Fruit fly (Drosophila melanogaster): ENCODE measurements around the gene CG5112.

Gene CG5112

DNA sequence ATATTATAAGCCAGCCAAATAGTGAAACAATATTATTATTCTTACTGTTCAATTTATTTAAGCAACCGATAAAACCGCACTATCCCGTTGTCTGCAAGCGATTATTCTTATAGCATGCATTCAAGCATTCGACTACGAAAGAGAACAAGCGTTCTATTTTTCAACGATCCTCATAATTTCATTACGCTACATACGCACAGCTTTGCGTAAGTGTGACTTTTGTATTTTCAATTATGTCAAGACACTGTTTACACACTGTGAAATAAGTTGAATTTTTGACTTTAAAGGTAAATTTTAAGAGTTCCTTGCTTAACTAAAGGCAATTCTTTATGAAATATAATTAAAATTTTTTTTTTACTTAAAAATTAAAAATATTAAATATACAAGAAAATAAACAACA lies 3.8 kb downstream of the CG5112 start, which contains the start of gene CG33494 (continued):
- TF ChIP-seq nerfin-2 (GFP tag; IDR thresholded peaks at IDR 0.05; ENCODE audit: partially characterized antibody) (no peak), CG2712 (tag; optimal IDR thresholded peaks at IDR 0.05) (no peak), tll (GFP tag; optimal IDR thresholded peaks at IDR 0.05) (no peak)

dm6 chr3R:25495753-25496152 lies 4.5 kb downstream of the CG5112 start:
- no peak for TF ChIP-seq CG12299 (tag; optimal IDR thresholded peaks at IDR 0.05)
- no peak for TF ChIP-seq Dad (GFP tag; optimal IDR thresholded peaks at IDR 0.05)
- no peak for TF ChIP-seq CG6175 (GFP tag; IDR thresholded peaks at IDR 0.05)
- TF ChIP-seq CG18262 (tag; optimal IDR thresholded peaks at IDR 0.05), result no peak
- TF ChIP-seq hth (optimal IDR thresholded peaks at IDR 0.05), result no peak
- TF ChIP-seq nerfin-2 (GFP tag; IDR thresholded peaks at IDR 0.05; ENCODE audit: partially characterized antibody), result 0 out of 2 replicates have a peak, but pooled peaks have one; percentile 49
- TF ChIP-seq CG8388 (GFP tag; optimal IDR thresholded peaks at IDR 0.05), result no peak
- no peak for TF ChIP-seq pho (GFP tag; optimal IDR thresholded peaks at IDR 0.05)
- TF ChIP-seq Rx (GFP tag; IDR thresholded peaks at IDR 0.05), result no peak
- 0 out of 3 replicates have a peak, but pooled peaks have one; percentile 20 for TF ChIP-seq CG6791 (GFP tag; IDR thresholded peaks at IDR 0.05; ENCODE audit: partially characterized antibody)
- no peak for TF ChIP-seq fd96Cb (tag; optimal IDR thresholded peaks at IDR 0.05)
- TF ChIP-seq CG4854 (GFP tag; optimal IDR thresholded peaks at IDR 0.05), result no peak
- no peak for TF ChIP-seq CG10565 (GFP tag; optimal IDR thresholded peaks at IDR 0.05)
- TF ChIP-seq CG13287 (GFP tag; IDR thresholded peaks at IDR 0.05; ENCODE audit: partially characterized antibody), result peak; percentile 74
- TF ChIP-seq CG6689 (GFP tag; IDR thresholded peaks at IDR 0.05), result no peak
- TF ChIP-seq CTCF (GFP tag; optimal IDR thresholded peaks at IDR 0.05), result no peak
- TF ChIP-seq CG9876 (GFP tag; optimal IDR thresholded peaks at IDR 0.05), result no peak
- TF ChIP-seq CG3838 (GFP tag; optimal IDR thresholded peaks at IDR 0.05), result no peak
- peak; percentile 70 for TF ChIP-seq Scr (GFP tag; IDR thresholded peaks at IDR 0.05; ENCODE audit: partially characterized antibody)
- TF ChIP-seq Dref (GFP tag; IDR thresholded peaks at IDR 0.05), result peak; percentile 47
- no peak for TF ChIP-seq CG7963 (GFP tag; IDR thresholded peaks at IDR 0.05; ENCODE audit: partially characterized antibody)
- TF ChIP-seq CG10267 (tag; optimal IDR thresholded peaks at IDR 0.05), result no peak
- no peak for TF ChIP-seq CG15479 (GFP tag; optimal IDR thresholded peaks at IDR 0.05)
- TF ChIP-seq Dip3 (GFP tag; optimal IDR thresholded peaks at IDR 0.05), result no peak
- no peak for TF ChIP-seq chif (GFP tag; optimal IDR thresholded peaks at IDR 0.05)
- no peak for TF ChIP-seq zfh2 (GFP tag; optimal IDR thresholded peaks at IDR 0.05)
- TF ChIP-seq CG6854 (GFP tag; optimal IDR thresholded peaks at IDR 0.05), result no peak
- TF ChIP-seq seq (GFP tag; IDR thresholded peaks at IDR 0.05), result no peak
- TF ChIP-seq gt (GFP tag; IDR thresholded peaks at IDR 0.05), result no peak
- TF ChIP-seq wdn (GFP tag; IDR thresholded peaks at IDR 0.05), result no peak
- TF ChIP-seq Opbp (GFP tag; IDR thresholded peaks at IDR 0.05; ENCODE audit: partially characterized antibody), result no peak
- TF ChIP-seq Doc3 (GFP tag; IDR thresholded peaks at IDR 0.05; ENCODE audit: partially characterized antibody), result peak; percentile 63; the same call in 2 of the 3 replicates
- no peak for TF ChIP-seq CG15073 (GFP tag; optimal IDR thresholded peaks at IDR 0.05)
- TF ChIP-seq sna (GFP tag; IDR thresholded peaks at IDR 0.05; ENCODE audit: partially characterized antibody), result 0 out of 2 replicates have a peak, but pooled peaks have one; percentile 43
- TF ChIP-seq CG9215 (GFP tag; IDR thresholded peaks at IDR 0.05), result no peak
- no peak for TF ChIP-seq pnt (GFP tag; optimal IDR thresholded peaks at IDR 0.05)
- TF ChIP-seq CG2199 (GFP tag; IDR thresholded peaks at IDR 0.05), result no peak
- no peak for TF ChIP-seq Deaf1 (tag; optimal IDR thresholded peaks at IDR 0.05)
- TF ChIP-seq cg (GFP tag; optimal IDR thresholded peaks at IDR 0.05), result no peak
- no peak for TF ChIP-seq tna (GFP tag; IDR thresholded peaks at IDR 0.05; ENCODE audit: partially characterized antibody)
- TF ChIP-seq Hr51 (GFP tag; optimal IDR thresholded peaks at IDR 0.05), result no peak
- TF ChIP-seq CG18011 (GFP tag; optimal IDR thresholded peaks at IDR 0.05), result no peak
- 0 out of 2 replicates have a peak, but pooled peaks have one; percentile 9 for TF ChIP-seq Bgb (GFP tag; IDR thresholded peaks at IDR 0.05; ENCODE audit: partially characterized antibody)
- TF ChIP-seq CG13775 (GFP tag; optimal IDR thresholded peaks at IDR 0.05), result no peak
- no peak for TF ChIP-seq h (optimal IDR thresholded peaks at IDR 0.05)
- TF ChIP-seq CG34422 (GFP tag; IDR thresholded peaks at IDR 0.05), result no peak
- no peak for TF ChIP-seq Blimp-1 (GFP tag; optimal IDR thresholded peaks at IDR 0.05)
